Worm (Caenorhabditis elegans) whole organism, young adult: ENCODE results near the gene C50C3.1.

Experiments
- B0035.1 ChIP-seq: sonication (generic microtip); optimal IDR thresholded peaks from 2 replicates; lab custom pipeline; 2016; ENCODE audit warnings: missing genetic modification characterization, mild to moderate bottlenecking, missing compliant biosample characterization, missing genotype, missing genetic modification reagents
- B0261.1 ChIP-seq: sonication (generic microtip); optimal IDR thresholded peaks from 2 replicates; lab custom pipeline; 2016; ENCODE audit warnings: mild to moderate bottlenecking, missing genetic modification characterization, moderate library complexity, missing compliant biosample characterization
- B0336.3 ChIP-seq: fragments of 200-800 bp; sonication (Bioruptor generic); IDR thresholded peaks from 2 replicates; pipeline ENCODE4 v1.3.6; 2022; ENCODE audit warnings: missing genetic modification characterization, missing compliant biosample characterization
- C17E4.6 ChIP-seq: fragments of 200-800 bp; sonication (Bioruptor generic); IDR thresholded peaks from 2 replicates; pipeline ENCODE4 v1.3.6; 2022; ENCODE audit warnings: missing genetic modification reagents, missing genetic modification characterization, missing compliant biosample characterization
- F23B12.7 ChIP-seq: sonication (generic microtip); optimal IDR thresholded peaks from 2 replicates; lab custom pipeline; 2017; ENCODE audit warnings: missing genetic modification characterization, mild to moderate bottlenecking, missing compliant biosample characterization, antibody characterized with exemption, moderate library complexity; ENCODE audit not compliant: insufficient read depth
- F52B5.7 ChIP-seq: sonication (generic microtip); optimal IDR thresholded peaks from 2 replicates; lab custom pipeline; 2016; ENCODE audit warnings: mild to moderate bottlenecking, missing genetic modification characterization, missing compliant biosample characterization
- F55B11.4 ChIP-seq: sonication (generic microtip); optimal IDR thresholded peaks from 2 replicates; lab custom pipeline; 2016; ENCODE audit warnings: missing compliant biosample characterization, missing genetic modification characterization, borderline replicate concordance; ENCODE audit not compliant: insufficient read depth
- F57C9.4 ChIP-seq: sonication (generic microtip); optimal IDR thresholded peaks from 2 replicates; lab custom pipeline; 2017; ENCODE audit warnings: mild to moderate bottlenecking, missing genetic modification characterization, missing compliant biosample characterization
- K11D2.4 ChIP-seq: fragments of 200-800 bp; sonication (Bioruptor generic); IDR thresholded peaks from 2 replicates; pipeline ENCODE4 v1.3.6; 2022; ENCODE audit warnings: missing genetic modification reagents, missing genetic modification characterization, missing compliant biosample characterization
- K12H6.12 ChIP-seq: fragments of 200-800 bp; sonication (Bioruptor generic); optimal IDR thresholded peaks from 2 replicates; lab custom pipeline; 2018; ENCODE audit warnings: mild to moderate bottlenecking, missing genetic modification characterization, missing compliant biosample characterization
- T07F8.4 ChIP-seq: sonication (generic microtip); optimal IDR thresholded peaks from 2 replicates; lab custom pipeline; 2016; ENCODE audit warnings: mild to moderate bottlenecking, missing genetic modification characterization, moderate library complexity, missing compliant biosample characterization
- Y53F4B.3 ChIP-seq: fragments of 200-800 bp; sonication (Bioruptor generic); IDR thresholded peaks from 2 replicates; pipeline ENCODE4 v1.3.6; 2022; ENCODE audit warnings: missing genetic modification reagents, missing genetic modification characterization, missing compliant biosample characterization
- ccch-3 ChIP-seq: fragments of 200-800 bp; sonication (Bioruptor generic); optimal IDR thresholded peaks from 2 replicates; lab custom pipeline; 2018; ENCODE audit warnings: mild to moderate bottlenecking, missing genetic modification characterization, missing compliant biosample characterization
- cebp-2 ChIP-seq: fragments of 200-800 bp; sonication (Bioruptor generic); IDR thresholded peaks from 2 replicates; pipeline ENCODE4 v1.3.6; 2022; ENCODE audit warnings: missing genetic modification characterization, missing compliant biosample characterization
- ceh-100 ChIP-seq: fragments of 200-800 bp; sonication (Bioruptor generic); IDR thresholded peaks from 2 replicates; pipeline ENCODE4 v1.3.6; 2022; ENCODE audit warnings: missing genetic modification reagents, missing genetic modification characterization, missing compliant biosample characterization
- ceh-79 ChIP-seq: sonication (generic microtip); optimal IDR thresholded peaks from 2 replicates; lab custom pipeline; 2017; ENCODE audit warnings: mild to moderate bottlenecking, missing genetic modification characterization, missing compliant biosample characterization
- ceh-91 ChIP-seq: fragments of 200-800 bp; sonication (Bioruptor generic); IDR thresholded peaks from 2 replicates; pipeline ENCODE4 v1.3.6; 2022; ENCODE audit warnings: missing genetic modification reagents, missing genetic modification characterization, missing compliant biosample characterization
- efl-1 ChIP-seq: fragments of 150-350 bp; optimal IDR thresholded peaks from 2 replicates; lab custom pipeline; 2014; ENCODE audit warnings: missing biosample characterization, missing genetic modification reagents, missing genetic modification characterization
- hlh-12 ChIP-seq: sonication (generic microtip); optimal IDR thresholded peaks from 2 replicates; lab custom pipeline; 2016; ENCODE audit warnings: missing genetic modification characterization, missing compliant biosample characterization
- hmg-1.2 ChIP-seq: fragments of 200-800 bp; sonication (Bioruptor generic); IDR thresholded peaks from 2 replicates; pipeline ENCODE4 v1.3.6; 2022; ENCODE audit warnings: missing genetic modification reagents, missing genetic modification characterization, missing compliant biosample characterization
- hrde-1 ChIP-seq: sonication (generic microtip); optimal IDR thresholded peaks from 2 replicates; lab custom pipeline; 2016; ENCODE audit warnings: missing genetic modification characterization, mild to moderate bottlenecking, missing compliant biosample characterization, moderate library complexity, missing genotype, missing genetic modification reagents, borderline replicate concordance
- hsf-1 ChIP-seq: fragments of 200-800 bp; sonication (Bioruptor generic); IDR thresholded peaks from 2 replicates; pipeline ENCODE4 v1.3.6; 2022; ENCODE audit warnings: missing genetic modification reagents, missing genetic modification characterization, missing compliant biosample characterization
- let-607 ChIP-seq, 2 experiments: fragments of 200-800 bp in 1 of 2; sonication (Bioruptor generic) in 1 of 2; sonication (generic microtip) in 1 of 2; optimal IDR thresholded peaks; 2 replicates each; lab custom pipeline; 2016 to 2018; ENCODE audit warnings: mild to moderate bottlenecking in 2 of 2, missing compliant biosample characterization in 2 of 2, missing genetic modification characterization in 2 of 2, moderate library complexity in 2 of 2, missing genotype in 1 of 2
- lsl-1 ChIP-seq: fragments of 200-800 bp; sonication (Bioruptor generic); optimal IDR thresholded peaks from 2 replicates; lab custom pipeline; 2018; ENCODE audit warnings: mild to moderate bottlenecking, missing genetic modification characterization, moderate library complexity, missing compliant biosample characterization
- madf-10 ChIP-seq: sonication (generic microtip); optimal IDR thresholded peaks from 2 replicates; lab custom pipeline; 2016; ENCODE audit warnings: mild to moderate bottlenecking, missing genetic modification characterization, missing compliant biosample characterization
- madf-3 ChIP-seq: fragments of 200-800 bp; sonication (Bioruptor generic); IDR thresholded peaks from 2 replicates; pipeline ENCODE4 v1.3.6; 2022; ENCODE audit warnings: missing genetic modification reagents, missing genetic modification characterization, missing compliant biosample characterization
- madf-8 ChIP-seq: fragments of 200-800 bp; sonication (Bioruptor generic); conservative IDR thresholded peaks from 2 replicates; pipeline ENCODE4 v1.3.6; 2022; ENCODE audit warnings: missing genetic modification reagents, missing genetic modification characterization, missing compliant biosample characterization
- nhr-80 ChIP-seq: sonication (generic microtip); optimal IDR thresholded peaks from 2 replicates; lab custom pipeline; 2016; ENCODE audit warnings: missing genetic modification characterization, missing compliant biosample characterization
- rec-8 ChIP-seq, 2 experiments: sonication (generic microtip); optimal IDR thresholded peaks; 2 replicates each; lab custom pipeline; 2016; ENCODE audit warnings: mild to moderate bottlenecking in 2 of 2, missing genetic modification characterization in 2 of 2, missing genetic modification reagents in 2 of 2, missing genotype in 2 of 2, missing biosample characterization in 1 of 2, missing compliant biosample characterization in 1 of 2, moderate library complexity in 1 of 2
- repo-1 ChIP-seq: sonication (generic microtip); optimal IDR thresholded peaks from 2 replicates; lab custom pipeline; 2017; ENCODE audit warnings: mild to moderate bottlenecking, missing genetic modification characterization, missing compliant biosample characterization
- snpc-1.3 ChIP-seq: sonication (generic microtip); optimal IDR thresholded peaks from 2 replicates; lab custom pipeline; 2017; ENCODE audit warnings: missing genetic modification characterization, mild to moderate bottlenecking, missing compliant biosample characterization, antibody characterized with exemption, moderate library complexity, missing genotype, missing genetic modification reagents; ENCODE audit not compliant: insufficient read depth
- tbp1 ChIP-seq: fragments of 200-800 bp; sonication (Bioruptor generic); optimal IDR thresholded peaks from 2 replicates; lab custom pipeline; 2018; ENCODE audit warnings: mild to moderate bottlenecking, missing genetic modification characterization, missing compliant biosample characterization
- tlf-1 ChIP-seq: fragments of 200-800 bp; sonication (Bioruptor generic); optimal IDR thresholded peaks from 2 replicates; lab custom pipeline; 2018; ENCODE audit warnings: mild to moderate bottlenecking, missing genetic modification characterization, missing compliant biosample characterization
- unc-130 ChIP-seq: sonication (generic microtip); optimal IDR thresholded peaks from 2 replicates; lab custom pipeline; 2016; ENCODE audit warnings: missing genetic modification reagents, missing genetic modification characterization, missing compliant biosample characterization
- unc-62 ChIP-seq: fragments of 150-350 bp; optimal IDR thresholded peaks from 2 replicates; lab custom pipeline; 2014; ENCODE audit warnings: missing biosample characterization, missing genetic modification reagents, missing genetic modification characterization
- zfh-2 ChIP-seq: fragments of 200-800 bp; sonication (Bioruptor generic); conservative IDR thresholded peaks from 2 replicates; pipeline ENCODE4 v1.3.6; 2022; ENCODE audit warnings: missing genetic modification reagents, missing genetic modification characterization, missing compliant biosample characterization
- ztf-22 ChIP-seq: fragments of 200-800 bp; sonication (Bioruptor generic); optimal IDR thresholded peaks from 2 replicates; lab custom pipeline; 2018; ENCODE audit warnings: mild to moderate bottlenecking, missing genetic modification characterization, moderate library complexity, missing compliant biosample characterization

Gene C50C3.1

DNA sequence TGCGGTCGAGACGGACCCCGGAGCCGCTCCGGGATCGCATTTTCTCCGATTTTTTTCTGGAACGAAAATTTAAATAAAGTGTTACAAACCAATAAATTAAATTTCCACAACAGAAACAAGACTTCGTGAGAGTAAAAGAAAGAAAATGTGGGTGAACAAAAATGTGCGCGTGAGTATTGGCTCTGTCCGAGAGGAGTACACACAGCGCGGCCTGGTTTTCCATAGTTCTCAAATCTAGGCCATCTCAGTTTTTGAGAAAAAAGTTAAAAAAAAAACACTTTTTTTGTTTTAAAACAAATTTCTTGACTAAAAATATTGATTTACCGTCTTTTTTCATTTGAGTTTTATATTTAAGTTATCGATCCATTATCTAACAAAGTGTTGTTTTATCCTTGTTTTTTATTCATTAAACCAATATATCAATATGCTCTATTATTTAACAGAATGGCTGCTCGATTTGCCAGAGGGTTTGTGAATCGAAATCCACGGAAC lies 47.2 kb upstream of the C50C3.1 start, which contains the start of the genes C14B9.8 and mrpl-18 (continued):
- TF ChIP-seq F52B5.7 (tag; lab: Kevin White, UChicago), result no peak
- TF ChIP-seq K12H6.12 (tag; lab: Kevin White, UChicago), result peak; percentile 35
- peak; percentile 27 for TF ChIP-seq lsl-1 (GFP tag; lab: Kevin White, UChicago)
- TF ChIP-seq C17E4.6 (GFP tag; lab: Robert Waterston, UW), result no peak
- TF ChIP-seq rec-8 (tag; optimal IDR thresholded peaks at IDR 0.05; lab: Kevin White, UChicago), result peak; percentile 21 to 53

DNA sequence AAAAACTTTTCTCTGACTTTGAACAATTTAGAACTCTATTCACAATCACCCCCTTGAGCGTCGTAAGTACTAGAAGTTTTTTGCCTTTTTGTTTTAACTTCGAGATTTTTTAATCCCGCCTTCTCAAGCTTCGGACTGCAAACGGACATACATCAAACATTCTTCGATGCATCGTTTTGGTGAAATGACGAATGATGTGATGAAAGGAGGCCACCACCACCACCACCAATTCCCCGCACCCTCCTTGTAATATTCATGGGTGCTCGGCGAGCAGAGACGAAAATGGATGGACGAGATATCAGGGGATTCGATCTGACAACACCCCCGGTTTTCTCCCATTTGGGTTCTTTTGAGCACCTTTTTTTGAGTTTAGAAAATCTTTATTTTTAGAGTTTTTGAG lies 45.8 kb upstream of the C50C3.1 start:
- TF ChIP-seq madf-3 (GFP tag; lab: Robert Waterston, UW) (0 out of 2 replicates have a peak, but pooled peaks have one; percentile 39), unc-130 (GFP tag; lab: Kevin White, UChicago) (no peak), hsf-1 (0 out of 2 replicates have a peak, but pooled peaks have one; percentile 30)

DNA sequence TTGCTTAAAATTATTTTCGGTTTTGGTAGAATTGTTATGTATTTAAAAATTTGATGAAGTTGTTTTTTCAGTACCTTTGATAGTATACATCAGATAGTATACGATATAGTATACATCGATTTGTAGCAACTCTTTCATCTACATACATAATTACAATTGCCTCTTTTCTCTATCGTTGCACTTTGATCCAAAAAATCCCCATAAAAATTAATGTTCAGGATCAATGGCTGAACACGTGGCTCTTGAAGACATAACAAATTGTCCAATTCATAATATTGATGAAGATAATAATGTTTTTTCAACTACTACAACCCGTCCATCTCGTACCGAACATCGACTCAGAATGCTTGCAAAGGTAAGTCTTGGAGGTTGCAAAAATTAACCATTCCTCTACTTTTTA lies 43.0 kb upstream of the C50C3.1 start, which contains the start of gene D2007.2:
TSS of gene D2007.2 (plus strand) at position 213 of the 400 bp plus-strand sequence.
- TF ChIP-seq B0035.1 (tag; lab: Kevin White, UChicago) (no peak), tbp1 (GFP tag; lab: Kevin White, UChicago) (no peak), Y53F4B.3 (GFP tag; lab: Robert Waterston, UW) (no peak), ccch-3 (GFP tag; lab: Kevin White, UChicago) (no peak), K12H6.12 (tag; lab: Kevin White, UChicago) (no peak), hrde-1 (tag; lab: Kevin White, UChicago) (no peak), B0336.3 (GFP tag; lab: Robert Waterston, UW) (no peak), madf-8 (GFP tag; lab: Robert Waterston, UW) (no peak), ceh-91 (GFP tag; lab: Robert Waterston, UW) (no peak), unc-62 (GFP tag; lab: Kevin White, UChicago) (no peak), rec-8 (tag; optimal IDR thresholded peaks at IDR 0.05; lab: Kevin White, UChicago) (no peak), snpc-1.3 (tag; lab: Kevin White, UChicago) (no peak), hlh-12 (no peak)

DNA sequence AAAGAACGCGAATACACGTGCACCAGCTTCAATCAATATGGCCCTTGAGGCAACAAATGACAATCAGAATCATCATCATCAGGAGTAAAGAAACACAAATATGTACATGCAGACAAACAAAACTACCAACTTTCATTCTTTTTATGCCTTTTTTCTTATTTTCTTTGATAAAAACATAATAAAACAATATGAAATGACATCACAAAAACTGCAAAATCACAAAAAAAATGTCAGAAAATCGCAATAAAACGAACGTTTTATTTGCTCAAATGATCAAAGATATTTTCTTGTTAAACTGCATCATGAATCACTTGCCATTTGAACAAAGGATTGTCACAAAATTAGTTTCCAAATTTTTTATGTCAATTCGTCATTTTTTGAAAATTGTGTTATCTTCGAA lies 37.4 kb upstream of the C50C3.1 start:
- TF ChIP-seq lsl-1 (GFP tag; lab: Kevin White, UChicago) (no peak), let-607 (tag; optimal IDR thresholded peaks at IDR 0.05; lab: Kevin White, UChicago) (peak in 1 of 2 experiments; percentile 17), repo-1 (tag; lab: Kevin White, UChicago) (no peak), nhr-80 (tag; lab: Kevin White, UChicago) (peak; percentile 38), F52B5.7 (tag; lab: Kevin White, UChicago) (no peak)

- TF ChIP-seq cebp-2 (GFP tag; lab: Robert Waterston, UW) (no peak), let-607 (tag; optimal IDR thresholded peaks at IDR 0.05; lab: Kevin White, UChicago) (no peak), madf-10 (tag; lab: Kevin White, UChicago) (no peak)
These were observed 36.6 kb upstream of the C50C3.1 start, which contains the start of gene D2007.1 for ce11 chrIII:8155166-8155565. Gene D2007.1 (plus strand): TSS chrIII:8155466.

DNA sequence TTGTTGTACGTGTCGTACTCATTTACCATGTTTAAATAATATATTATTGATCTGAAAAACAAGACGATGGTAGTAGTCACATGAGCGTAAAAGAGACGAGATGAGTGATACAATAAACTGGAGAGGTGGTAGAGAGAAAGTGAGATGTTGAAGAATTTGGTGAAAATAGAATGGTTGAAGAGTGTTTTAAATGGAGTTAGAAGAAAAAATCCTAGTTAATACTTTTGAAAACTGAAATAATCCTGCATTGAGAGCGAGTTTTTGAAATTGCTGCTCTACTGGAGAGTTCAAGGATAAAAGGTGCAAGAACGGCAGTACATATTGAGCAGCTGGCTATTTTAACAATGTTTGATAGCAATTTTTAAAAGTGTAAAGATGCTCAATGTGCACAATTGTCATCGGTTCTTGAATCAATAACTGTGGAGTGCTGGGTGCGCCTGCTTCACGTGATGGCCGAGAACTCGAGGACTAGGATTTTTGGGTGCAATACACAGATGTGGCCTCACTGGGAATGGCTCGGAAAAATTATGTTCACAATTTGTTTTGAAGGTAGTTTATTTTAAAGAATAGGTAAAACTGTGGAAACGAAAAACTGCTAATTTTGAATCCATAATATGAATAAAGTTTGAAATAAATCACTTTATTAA lies 33.5 kb upstream of the C50C3.1 start, which contains the start of gene atg-13:
TSS of gene atg-13 (minus strand) at position 51 of the 647 bp plus-strand sequence.
- no peak for TF ChIP-seq efl-1 (GFP tag; lab: Kevin White, UChicago)
- TF ChIP-seq F57C9.4 (tag; lab: Kevin White, UChicago), result no peak
- no peak for TF ChIP-seq ztf-22 (GFP tag; lab: Kevin White, UChicago)
- TF ChIP-seq unc-130 (GFP tag; lab: Kevin White, UChicago), result no peak
- 0 out of 2 replicates have a peak, but pooled peaks have one; percentile 18 for TF ChIP-seq hmg-1.2
- no peak for TF ChIP-seq F55B11.4 (tag; lab: Kevin White, UChicago)
- no peak for TF ChIP-seq tlf-1 (GFP tag; lab: Kevin White, UChicago)
- TF ChIP-seq K11D2.4 (GFP tag; lab: Robert Waterston, UW), result no peak
- no peak for TF ChIP-seq T07F8.4 (tag; lab: Kevin White, UChicago)
- no peak for TF ChIP-seq zfh-2 (GFP tag; lab: Robert Waterston, UW)
- TF ChIP-seq B0261.1 (tag; lab: Kevin White, UChicago), result no peak
- TF ChIP-seq let-607 (tag; optimal IDR thresholded peaks at IDR 0.05; lab: Kevin White, UChicago), result peak in 1 of 2 experiments; percentile 7
- TF ChIP-seq F23B12.7 (tag; lab: Kevin White, UChicago), result no peak
- TF ChIP-seq ceh-79, result no peak
- TF ChIP-seq ceh-100 (GFP tag; lab: Robert Waterston, UW), result no peak
